Worm (Caenorhabditis elegans) whole organism, late embryonic: Measurements from ENCODE around the gene srg-38.

ENCODE experiments used
- ahr-1 ChIP-seq: sonication (generic microtip); optimal IDR thresholded peaks from 2 replicates; lab custom pipeline; 2016; ENCODE audit warnings: missing genetic modification characterization, missing compliant biosample characterization
- ama-1 ChIP-seq: fragments of 150-350 bp; optimal IDR thresholded peaks from 2 replicates; lab custom pipeline; 2014
- ceh-9 ChIP-seq: sonication (generic microtip); optimal IDR thresholded peaks from 2 replicates; lab custom pipeline; 2016; ENCODE audit warnings: mild to moderate bottlenecking, missing genetic modification characterization, inconsistent platforms, missing compliant biosample characterization
- dve-1 ChIP-seq: sonication (generic microtip); optimal IDR thresholded peaks from 2 replicates; lab custom pipeline; 2017; ENCODE audit warnings: antibody characterized with exemption, mild to moderate bottlenecking, missing genetic modification characterization, missing compliant biosample characterization
- elt-2 ChIP-seq: sonication (generic microtip); optimal IDR thresholded peaks from 2 replicates; lab custom pipeline; 2016; ENCODE audit warnings: missing genetic modification reagents, missing genetic modification characterization, missing compliant biosample characterization
- ets-4 ChIP-seq: sonication (generic microtip); optimal IDR thresholded peaks from 2 replicates; lab custom pipeline; 2016; ENCODE audit warnings: missing genetic modification characterization, missing compliant biosample characterization
- fax-1 ChIP-seq: sonication (generic microtip); optimal IDR thresholded peaks from 2 replicates; lab custom pipeline; 2016; ENCODE audit warnings: missing genotype, missing genetic modification characterization, missing compliant biosample characterization
- hlh-6 ChIP-seq: sonication (generic microtip); optimal IDR thresholded peaks from 2 replicates; lab custom pipeline; 2016; ENCODE audit warnings: missing genotype, missing genetic modification characterization, missing compliant biosample characterization
- lin-11 ChIP-seq: fragments of 200-800 bp; sonication (Bioruptor generic); optimal IDR thresholded peaks from 2 replicates; lab custom pipeline; 2018; ENCODE audit warnings: mild to moderate bottlenecking, missing genetic modification characterization, missing compliant biosample characterization
- mec-3 ChIP-seq: sonication (generic microtip); optimal IDR thresholded peaks from 2 replicates; lab custom pipeline; 2016; ENCODE audit warnings: borderline replicate concordance, missing genetic modification characterization, missing compliant biosample characterization
- nfya-1 ChIP-seq: sonication (generic microtip); optimal IDR thresholded peaks from 2 replicates; lab custom pipeline; 2017; ENCODE audit warnings: missing genetic modification characterization, mild to moderate bottlenecking, missing compliant biosample characterization, antibody characterized with exemption, moderate library complexity
- tbx-2 ChIP-seq: sonication (generic microtip); optimal IDR thresholded peaks from 2 replicates; lab custom pipeline; 2016; ENCODE audit warnings: missing genetic modification characterization, missing compliant biosample characterization
- zip-5 ChIP-seq: sonication (generic microtip); optimal IDR thresholded peaks from 2 replicates; lab custom pipeline; 2016; ENCODE audit warnings: missing genetic modification characterization, missing compliant biosample characterization

DNA sequence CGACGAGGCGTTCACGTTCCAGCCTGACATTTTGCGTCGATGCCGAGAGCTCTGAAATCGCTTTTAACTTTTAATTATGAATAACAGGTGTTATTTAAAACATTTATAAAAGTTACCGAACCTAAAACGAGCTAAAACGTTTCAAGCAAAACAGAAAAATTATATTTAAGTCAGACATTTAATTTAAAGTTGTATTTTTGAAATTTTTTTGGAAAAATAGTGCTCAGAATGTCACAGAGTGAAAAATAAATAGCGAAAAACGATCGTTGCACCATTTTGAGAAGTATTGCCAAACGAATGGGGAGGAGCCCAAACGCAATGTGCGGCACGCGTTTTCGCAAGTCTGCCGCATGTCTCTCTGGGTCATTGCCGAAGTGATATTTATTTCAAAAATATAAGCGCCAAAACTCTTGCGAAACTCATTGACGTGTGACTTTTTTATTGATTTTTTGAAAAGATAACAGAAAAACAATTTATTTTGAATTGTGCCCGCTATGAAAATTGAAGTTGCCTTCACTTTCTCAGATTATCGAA lies 42.3 kb downstream of the srg-38 start, which contains the start of gene erfa-3:
- TF ChIP-seq elt-2 (peak; percentile 90), ahr-1 (tag; lab: Kevin White, UChicago) (peak; percentile 57), lin-11 (tag; lab: Kevin White, UChicago) (peak; percentile 54), zip-5 (peak; percentile 37), hlh-6 (tag; lab: Kevin White, UChicago) (peak; percentile 72), ceh-9 (tag; lab: Kevin White, UChicago) (no peak), ets-4 (tag; lab: Kevin White, UChicago) (peak; percentile 31), fax-1 (peak; percentile 76), nfya-1 (peak; percentile 73), tbx-2 (peak; percentile 88), dve-1 (tag; lab: Kevin White, UChicago) (no peak), ama-1 (no peak), mec-3 (tag; lab: Kevin White, UChicago) (no peak)
